Fruit fly (Drosophila melanogaster): Measurements from ENCODE around the gene Ubr3.

Ubr3 gene

dm6 chrX:7944772-7945722, 9.4 kb downstream of the Ubr3 start (continued):
- TF ChIP-seq CHES-1-like (GFP tag; optimal IDR thresholded peaks at IDR 0.05) = no peak
- TF ChIP-seq ap (GFP tag; IDR thresholded peaks at IDR 0.05) = no peak
- TF ChIP-seq CG3407 (GFP tag; optimal IDR thresholded peaks at IDR 0.05) = no peak

- TF ChIP-seq CG12236 (GFP tag; optimal IDR thresholded peaks at IDR 0.05) (no peak), CG6254 (GFP tag; optimal IDR thresholded peaks at IDR 0.05) (peak; percentile 98), tna (GFP tag; IDR thresholded peaks at IDR 0.05; ENCODE audit: partially characterized antibody) (peak; percentile 75), B-H1 (GFP tag; IDR thresholded peaks at IDR 0.05) (no peak), chinmo (GFP tag; IDR thresholded peaks at IDR 0.05; ENCODE audit: partially characterized antibody) (peak; percentile 90), BEAF-32 (GFP tag; optimal IDR thresholded peaks at IDR 0.05) (peak; percentile 65), Eip74EF (GFP tag; optimal IDR thresholded peaks at IDR 0.05) (no peak), hbn (GFP tag; IDR thresholded peaks at IDR 0.05; ENCODE audit: partially characterized antibody) (peak; percentile 82), Opbp (GFP tag; IDR thresholded peaks at IDR 0.05; ENCODE audit: partially characterized antibody) (peak; percentile 84; the same call in 2 of the 3 replicates), ara (GFP tag; IDR thresholded peaks at IDR 0.05) (0 out of 2 replicates have a peak, but pooled peaks have one; percentile 25), HLH4C (GFP tag; IDR thresholded peaks at IDR 0.05; ENCODE audit: partially characterized antibody) (peak; percentile 72), sna (GFP tag; IDR thresholded peaks at IDR 0.05; ENCODE audit: partially characterized antibody) (peak; percentile 69), D (optimal IDR thresholded peaks at IDR 0.05) (no peak), D (GFP tag; optimal IDR thresholded peaks at IDR 0.05) (peak; percentile 9), CG14965 (GFP tag; optimal IDR thresholded peaks at IDR 0.05; ENCODE audit: borderline replicate concordance) (no peak), otp (GFP tag; IDR thresholded peaks at IDR 0.05) (0 out of 3 replicates have a peak, but pooled peaks have one; percentile 34), Xbp1 (GFP tag; optimal IDR thresholded peaks at IDR 0.05) (peak; percentile 8), Usf (GFP tag; optimal IDR thresholded peaks at IDR 0.05) (no peak), croc (GFP tag; conservative IDR thresholded peaks at IDR 0.05) (no peak), bsh (GFP tag; optimal IDR thresholded peaks at IDR 0.05) (peak in 1 of 2 experiments; percentile 68), CG10267 (tag; optimal IDR thresholded peaks at IDR 0.05) (peak; percentile 21), pzg (GFP tag; optimal IDR thresholded peaks at IDR 0.05) (peak; percentile 32), cad (GFP tag; optimal IDR thresholded peaks at IDR 0.05) (no peak), repo (GFP tag; optimal IDR thresholded peaks at IDR 0.05) (no peak), knrl (GFP tag; IDR thresholded peaks at IDR 0.05; ENCODE audit: partially characterized antibody) (peak; percentile 68), CG10147 (GFP tag; optimal IDR thresholded peaks at IDR 0.05) (no peak), nerfin-1 (tag; optimal IDR thresholded peaks at IDR 0.05) (peak; percentile 15), unpg (GFP tag; optimal IDR thresholded peaks at IDR 0.05) (no peak), Fer1 (GFP tag; optimal IDR thresholded peaks at IDR 0.05) (peak; percentile 58), CG17328 (GFP tag; IDR thresholded peaks at IDR 0.05) (no peak), sqz (GFP tag; optimal IDR thresholded peaks at IDR 0.05) (peak; percentile 58), CG7839 (tag; optimal IDR thresholded peaks at IDR 0.05) (no peak), CG13775 (GFP tag; optimal IDR thresholded peaks at IDR 0.05) (peak; percentile 11), CG9876 (GFP tag; optimal IDR thresholded peaks at IDR 0.05) (no peak), Dek (tag; optimal IDR thresholded peaks at IDR 0.05) (no peak), CG42726 (GFP tag; IDR thresholded peaks at IDR 0.05; ENCODE audit: partially characterized antibody) (peak; percentile 62; the same call in 1 of the 2 replicates), Dp (GFP tag; optimal IDR thresholded peaks at IDR 0.05) (no peak), onecut (GFP tag; IDR thresholded peaks at IDR 0.05) (peak; percentile 45), CkIIα-i1 (GFP tag; IDR thresholded peaks at IDR 0.05) (no peak), pfk (GFP tag; optimal IDR thresholded peaks at IDR 0.05) (peak; percentile 56), CG3995 (GFP tag; optimal IDR thresholded peaks at IDR 0.05) (peak; percentile 49), CG12104 (GFP tag; optimal IDR thresholded peaks at IDR 0.05) (no peak)
Observed at dm6 chrX:7946858-7947313, 11.2 kb downstream of the Ubr3 start, which contains the start of gene orion. Gene orion (minus strand): TSS chrX:7946908.

All from whole organism, embryonic.